Fruit fly (Drosophila melanogaster) whole organism, pupa: ENCODE measurements around the gene AstC.

Source experiments
- CG32121 ChIP-seq: fragments of 200-800 bp; sonication (Bioruptor generic); IDR thresholded peaks from 2 replicates; pipeline ENCODE4 v1.3.6; 2022; ENCODE audit warnings: missing biosample characterization, missing genetic modification characterization
- CG8159 ChIP-seq: fragments of 200-800 bp; sonication (Bioruptor generic); optimal IDR thresholded peaks from 3 replicates; lab custom pipeline; 2018; ENCODE audit warnings: missing biosample characterization, mild to moderate bottlenecking, missing genetic modification characterization, moderate library complexity
- EcR ChIP-seq: fragments of 200-800 bp; sonication (Bioruptor generic); optimal IDR thresholded peaks from 3 replicates; lab custom pipeline; 2019; ENCODE audit warnings: missing biosample characterization, missing genetic modification characterization, mild to moderate bottlenecking, moderate library complexity, missing genetic modification reagents
- Pif1A ChIP-seq: fragments of 200-800 bp; sonication (Bioruptor generic); optimal IDR thresholded peaks from 3 replicates; lab custom pipeline; 2016; ENCODE audit warnings: missing biosample characterization, missing genetic modification characterization
- gl ChIP-seq: fragments of 200-800 bp; sonication (Bioruptor generic); optimal IDR thresholded peaks from 2 replicates; lab custom pipeline; 2018; ENCODE audit warnings: missing biosample characterization, mild to moderate bottlenecking, missing genetic modification characterization
- rn ChIP-seq: fragments of 200-800 bp; sonication (Bioruptor generic); IDR thresholded peaks from 2 replicates; pipeline ENCODE4 v1.3.6; 2022; ENCODE audit warnings: missing biosample characterization, missing genetic modification characterization

Gene AstC

dm6 chr2L:11027825-11028496 is 53.2 kb downstream of the AstC start:
- TF ChIP-seq EcR: peak; percentile 92
- no peak for TF ChIP-seq CG32121 (GFP tag; lab: Robert Waterston, UW)

dm6 chr2L:11027213-11027612 is 54.0 kb downstream of the AstC start:
- TF ChIP-seq EcR (peak; percentile 84), gl (tag; lab: Kevin White, UChicago) (peak; percentile 53), rn (GFP tag; lab: Robert Waterston, UW) (no peak), Pif1A (GFP tag; lab: Kevin White, UChicago) (no peak), CG8159 (no peak)
